Worm (Caenorhabditis elegans): ENCODE data around the gene C24A3.4.
A peak's percentile ranks its signal among the peaks of the same experiment; 100 is the strongest.

C24A3.4 gene

ce11 chrX:8986452-8986851 lies 5.8 kb upstream of the C24A3.4 start:
- TF ChIP-seq dao-5 (tag; optimal IDR thresholded peaks at IDR 0.05) (no peak), W03F9.2 (tag; optimal IDR thresholded peaks at IDR 0.05) (no peak), him-1 (tag; optimal IDR thresholded peaks at IDR 0.05) (no peak)

DNA sequence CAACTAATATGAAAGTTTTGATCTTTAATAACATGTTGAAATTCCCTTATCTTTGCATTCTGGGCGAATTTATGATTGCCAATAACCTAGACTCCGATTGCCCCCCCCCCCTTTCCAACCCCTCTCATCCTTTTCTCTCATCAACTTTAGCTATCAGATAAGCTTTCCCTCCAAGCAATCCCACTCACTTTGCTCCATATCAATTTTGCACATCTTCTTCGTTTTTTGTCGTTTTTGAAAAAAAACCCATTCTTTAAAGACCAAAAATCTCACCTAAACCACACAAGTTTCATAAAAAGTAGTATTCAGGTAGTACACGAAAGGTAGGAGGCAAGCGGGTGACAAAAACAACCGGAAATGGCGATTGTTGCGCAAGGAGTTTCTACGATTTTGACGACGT lies 4.4 kb upstream of the C24A3.4 start, which contains the start of gene twk-18:
twk-18 (plus strand) TSS at position 301 of the 400 bp plus-strand sequence.
- TF ChIP-seq W03F9.2 (tag; optimal IDR thresholded peaks at IDR 0.05) (no peak), dao-5 (tag; optimal IDR thresholded peaks at IDR 0.05) (no peak), him-1 (tag; optimal IDR thresholded peaks at IDR 0.05) (no peak)

- TF ChIP-seq W03F9.2 (tag; optimal IDR thresholded peaks at IDR 0.05), result no peak
- TF ChIP-seq him-1 (tag; optimal IDR thresholded peaks at IDR 0.05), result peak; percentile 50
- no peak for TF ChIP-seq dao-5 (tag; optimal IDR thresholded peaks at IDR 0.05)
These were observed 3.3 kb downstream of the C24A3.4 start for ce11 chrX:8995527-8995946.

- TF ChIP-seq dao-5 (tag; optimal IDR thresholded peaks at IDR 0.05), result no peak
- TF ChIP-seq him-1 (tag; optimal IDR thresholded peaks at IDR 0.05), result no peak
- no peak for TF ChIP-seq W03F9.2 (tag; optimal IDR thresholded peaks at IDR 0.05)
These were observed 4.4 kb downstream of the C24A3.4 start for ce11 chrX:8996496-8997116.

DNA sequence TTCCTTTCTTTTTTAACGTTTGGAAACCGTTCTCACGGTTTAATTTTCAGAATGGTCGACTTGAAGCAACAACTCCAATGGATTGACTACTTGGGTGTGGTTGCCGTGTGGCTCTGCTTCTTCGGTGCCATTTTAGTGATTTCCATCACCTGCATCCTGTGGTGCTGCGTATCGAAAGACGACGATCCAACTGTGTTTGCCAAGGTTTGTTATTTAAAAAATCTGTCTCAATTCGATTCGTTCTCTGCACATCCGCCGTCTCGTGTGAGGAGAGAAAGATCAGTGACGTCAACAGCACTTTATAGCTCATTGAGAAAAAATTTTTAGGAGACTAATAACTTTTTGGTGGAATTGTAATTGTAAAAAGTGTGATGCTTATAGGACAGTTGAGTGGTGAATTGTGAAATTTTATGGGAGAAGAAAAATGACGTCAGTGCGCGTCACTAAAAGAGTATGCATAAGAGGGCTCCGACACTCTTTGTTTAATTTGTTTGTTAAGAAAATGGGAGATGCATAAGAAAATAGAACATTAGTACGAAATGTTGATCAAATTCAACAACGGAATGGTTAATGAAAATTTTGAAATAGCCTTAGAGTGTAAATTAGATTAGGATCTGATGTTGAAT lies 5.4 kb downstream of the C24A3.4 start, which contains the start of gene C24A3.2:
C24A3.2 (plus strand) TSS at position 51 of the 626 bp plus-strand sequence.
- TF ChIP-seq W03F9.2 (tag; optimal IDR thresholded peaks at IDR 0.05) (no peak), dao-5 (tag; optimal IDR thresholded peaks at IDR 0.05) (no peak), him-1 (tag; optimal IDR thresholded peaks at IDR 0.05) (no peak)

ce11 chrX:8998809-8999208 lies 6.6 kb downstream of the C24A3.4 start, which contains the start of gene C24A3.1:
TSS of gene C24A3.1 (plus strand) at chrX:8999071.
- TF ChIP-seq him-1 (tag; optimal IDR thresholded peaks at IDR 0.05), result no peak
- TF ChIP-seq dao-5 (tag; optimal IDR thresholded peaks at IDR 0.05), result no peak
- no peak for TF ChIP-seq W03F9.2 (tag; optimal IDR thresholded peaks at IDR 0.05)

- no peak for TF ChIP-seq W03F9.2 (tag; optimal IDR thresholded peaks at IDR 0.05)
- no peak for TF ChIP-seq dao-5 (tag; optimal IDR thresholded peaks at IDR 0.05)
- no peak for TF ChIP-seq him-1 (tag; optimal IDR thresholded peaks at IDR 0.05)
These were observed 18.2 kb downstream of the C24A3.4 start, which contains the start of gene C24A3.9 for ce11 chrX:9010418-9010817. TSS of gene C24A3.9 (minus strand) at chrX:9010518.

DNA sequence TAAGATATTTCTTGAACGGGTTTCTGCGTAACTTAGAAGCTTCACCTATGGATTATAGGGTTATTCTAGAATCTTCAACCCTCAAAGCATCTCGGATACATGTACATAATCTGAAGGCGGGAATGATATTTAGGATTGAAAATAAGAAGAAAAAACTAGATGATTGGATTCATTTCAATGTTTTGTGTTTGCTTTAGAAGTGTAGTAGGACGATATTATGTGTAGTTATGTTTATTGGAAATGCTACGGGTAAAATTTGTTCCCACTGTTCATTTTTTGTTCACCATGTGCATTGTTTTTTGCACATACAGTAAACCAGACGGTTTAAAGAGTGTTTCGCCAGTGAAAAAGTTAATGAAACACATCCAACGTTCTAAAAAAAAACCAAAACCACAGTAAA lies 19.3 kb downstream of the C24A3.4 start:
- no peak for TF ChIP-seq dao-5 (tag; optimal IDR thresholded peaks at IDR 0.05)
- no peak for TF ChIP-seq W03F9.2 (tag; optimal IDR thresholded peaks at IDR 0.05)
- no peak for TF ChIP-seq him-1 (tag; optimal IDR thresholded peaks at IDR 0.05)

- TF ChIP-seq W03F9.2 (tag; optimal IDR thresholded peaks at IDR 0.05), result no peak
- no peak for TF ChIP-seq dao-5 (tag; optimal IDR thresholded peaks at IDR 0.05)
- no peak for TF ChIP-seq him-1 (tag; optimal IDR thresholded peaks at IDR 0.05)
These were observed 22.2 kb downstream of the C24A3.4 start for ce11 chrX:9014451-9014850.

- TF ChIP-seq him-1 (tag; optimal IDR thresholded peaks at IDR 0.05) (no peak), dao-5 (tag; optimal IDR thresholded peaks at IDR 0.05) (no peak), W03F9.2 (tag; optimal IDR thresholded peaks at IDR 0.05) (no peak)
These were observed 23.2 kb downstream of the C24A3.4 start, which contains the start of gene T25B6.4 for ce11 chrX:9015420-9015819. TSS of gene T25B6.4 (plus strand) at chrX:9015720.

ce11 chrX:9021645-9022044 lies 29.4 kb downstream of the C24A3.4 start, which contains the start of gene T25B6.5:
TSS of gene T25B6.5 (minus strand) at chrX:9021745.
- TF ChIP-seq him-1 (tag; optimal IDR thresholded peaks at IDR 0.05) (no peak), W03F9.2 (tag; optimal IDR thresholded peaks at IDR 0.05) (no peak), dao-5 (tag; optimal IDR thresholded peaks at IDR 0.05) (no peak)

ce11 chrX:9022779-9023178 lies 30.6 kb downstream of the C24A3.4 start, which contains the start of gene T25B6.6:
TSS of gene T25B6.6 (minus strand) at chrX:9022879.
- TF ChIP-seq dao-5 (tag; optimal IDR thresholded peaks at IDR 0.05) (no peak), him-1 (tag; optimal IDR thresholded peaks at IDR 0.05) (no peak), W03F9.2 (tag; optimal IDR thresholded peaks at IDR 0.05) (no peak)

DNA sequence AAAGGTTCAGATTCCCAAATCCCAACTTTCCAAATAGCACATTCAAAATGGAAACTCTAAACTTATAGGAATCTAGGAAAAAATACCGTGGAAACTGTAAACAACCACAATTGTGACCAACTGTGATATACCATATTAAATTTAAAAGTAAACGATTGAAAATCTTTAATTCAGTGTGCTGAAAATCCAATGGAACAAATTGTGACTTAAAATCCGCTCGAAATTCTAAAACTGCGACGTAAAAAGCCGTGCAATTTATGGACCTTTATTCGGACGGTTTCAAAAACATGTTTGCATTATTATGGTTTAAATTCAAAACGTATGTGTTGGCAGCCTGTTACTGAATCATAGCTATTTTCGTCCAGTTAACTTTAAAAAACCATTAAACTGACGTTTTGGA lies 31.6 kb downstream of the C24A3.4 start:
- TF ChIP-seq W03F9.2 (tag; optimal IDR thresholded peaks at IDR 0.05) (no peak), him-1 (tag; optimal IDR thresholded peaks at IDR 0.05) (no peak), dao-5 (tag; optimal IDR thresholded peaks at IDR 0.05) (no peak)

ce11 chrX:9024270-9024669 lies 32.1 kb downstream of the C24A3.4 start:
- TF ChIP-seq him-1 (tag; optimal IDR thresholded peaks at IDR 0.05), result peak; percentile 38
- peak; percentile 80 for TF ChIP-seq dao-5 (tag; optimal IDR thresholded peaks at IDR 0.05)
- TF ChIP-seq W03F9.2 (tag; optimal IDR thresholded peaks at IDR 0.05), result no peak

All from whole organism, L4/young adult.